Worm (Caenorhabditis elegans) whole organism, young adult: Measurements from ENCODE around the gene tceb-3.

Experiments used
- B0035.1 ChIP-seq: sonication (generic microtip); optimal IDR thresholded peaks from 2 replicates; lab custom pipeline; 2016; ENCODE audit warnings: missing genetic modification characterization, mild to moderate bottlenecking, missing compliant biosample characterization, missing genotype, missing genetic modification reagents
- F22D6.2 ChIP-seq: sonication (generic microtip); optimal IDR thresholded peaks from 2 replicates; lab custom pipeline; 2016; ENCODE audit warnings: mild to moderate bottlenecking, missing genetic modification characterization, missing compliant biosample characterization
- F37B4.10 ChIP-seq: fragments of 200-800 bp; sonication (Bioruptor generic); IDR thresholded peaks from 2 replicates; pipeline ENCODE4 v1.3.6; 2022; ENCODE audit warnings: missing genetic modification characterization, missing compliant biosample characterization
- K11D2.4 ChIP-seq: fragments of 200-800 bp; sonication (Bioruptor generic); IDR thresholded peaks from 2 replicates; pipeline ENCODE4 v1.3.6; 2022; ENCODE audit warnings: missing genetic modification reagents, missing genetic modification characterization, missing compliant biosample characterization
- akir-1 ChIP-seq: fragments of 200-800 bp; sonication (Bioruptor generic); optimal IDR thresholded peaks from 2 replicates; lab custom pipeline; 2018; ENCODE audit warnings: mild to moderate bottlenecking, missing genetic modification characterization, moderate library complexity, missing compliant biosample characterization
- attf-5 ChIP-seq: fragments of 200-800 bp; sonication (Bioruptor generic); optimal IDR thresholded peaks from 2 replicates; lab custom pipeline; 2018; ENCODE audit warnings: mild to moderate bottlenecking, missing genetic modification characterization, missing compliant biosample characterization
- attf-6 ChIP-seq: fragments of 200-800 bp; sonication (Bioruptor generic); IDR thresholded peaks from 2 replicates; pipeline ENCODE4 v1.3.6; 2022; ENCODE audit warnings: missing genetic modification reagents, missing genetic modification characterization, missing compliant biosample characterization
- cebp-2 ChIP-seq: fragments of 200-800 bp; sonication (Bioruptor generic); IDR thresholded peaks from 2 replicates; pipeline ENCODE4 v1.3.6; 2022; ENCODE audit warnings: missing genetic modification characterization, missing compliant biosample characterization
- ceh-100 ChIP-seq: fragments of 200-800 bp; sonication (Bioruptor generic); IDR thresholded peaks from 2 replicates; pipeline ENCODE4 v1.3.6; 2022; ENCODE audit warnings: missing genetic modification reagents, missing genetic modification characterization, missing compliant biosample characterization
- ceh-40 ChIP-seq: fragments of 200-800 bp; sonication (Bioruptor generic); IDR thresholded peaks from 2 replicates; pipeline ENCODE4 v1.3.6; 2022; ENCODE audit warnings: missing genetic modification characterization, missing compliant biosample characterization
- ceh-91 ChIP-seq: fragments of 200-800 bp; sonication (Bioruptor generic); IDR thresholded peaks from 2 replicates; pipeline ENCODE4 v1.3.6; 2022; ENCODE audit warnings: missing genetic modification reagents, missing genetic modification characterization, missing compliant biosample characterization
- die-1 ChIP-seq: sonication (generic microtip); optimal IDR thresholded peaks from 2 replicates; lab custom pipeline; 2016; ENCODE audit warnings: missing genotype, mild to moderate bottlenecking, missing genetic modification characterization, missing compliant biosample characterization
- dox-1 ChIP-seq: fragments of 200-800 bp; sonication (Bioruptor generic); IDR thresholded peaks from 2 replicates; pipeline ENCODE4 v1.3.6; 2022; ENCODE audit warnings: missing genetic modification reagents, missing genetic modification characterization, missing compliant biosample characterization
- efl-1 ChIP-seq: fragments of 150-350 bp; optimal IDR thresholded peaks from 2 replicates; lab custom pipeline; 2014; ENCODE audit warnings: missing biosample characterization, missing genetic modification reagents, missing genetic modification characterization
- egl-44 ChIP-seq: fragments of 200-800 bp; sonication (Bioruptor generic); IDR thresholded peaks from 2 replicates; pipeline ENCODE4 v1.3.6; 2022; ENCODE audit warnings: missing genetic modification reagents, missing genetic modification characterization, missing compliant biosample characterization
- fkh-3 ChIP-seq: sonication (generic microtip); optimal IDR thresholded peaks from 2 replicates; lab custom pipeline; 2016; ENCODE audit warnings: mild to moderate bottlenecking, missing genetic modification characterization, missing compliant biosample characterization
- hmg-1.2 ChIP-seq: fragments of 200-800 bp; sonication (Bioruptor generic); IDR thresholded peaks from 2 replicates; pipeline ENCODE4 v1.3.6; 2022; ENCODE audit warnings: missing genetic modification reagents, missing genetic modification characterization, missing compliant biosample characterization
- lin-40 ChIP-seq: sonication (generic microtip); optimal IDR thresholded peaks from 2 replicates; lab custom pipeline; 2016; ENCODE audit warnings: missing genetic modification characterization, mild to moderate bottlenecking, missing compliant biosample characterization, missing genotype, missing genetic modification reagents
- madf-3 ChIP-seq: fragments of 200-800 bp; sonication (Bioruptor generic); IDR thresholded peaks from 2 replicates; pipeline ENCODE4 v1.3.6; 2022; ENCODE audit warnings: missing genetic modification reagents, missing genetic modification characterization, missing compliant biosample characterization
- madf-6 ChIP-seq: fragments of 200-800 bp; sonication (Bioruptor generic); IDR thresholded peaks from 2 replicates; pipeline ENCODE4 v1.3.6; 2022; ENCODE audit warnings: missing genetic modification reagents, missing genetic modification characterization, missing compliant biosample characterization
- mcd-1 ChIP-seq: fragments of 200-800 bp; sonication (Bioruptor generic); IDR thresholded peaks from 2 replicates; pipeline ENCODE4 v1.3.6; 2022; ENCODE audit warnings: missing genetic modification reagents, missing genetic modification characterization, missing compliant biosample characterization
- mel-28 ChIP-seq: sonication (generic microtip); optimal IDR thresholded peaks from 2 replicates; lab custom pipeline; 2016; ENCODE audit warnings: borderline replicate concordance, mild to moderate bottlenecking, missing genetic modification characterization, missing compliant biosample characterization
- nfya-1 ChIP-seq: sonication (generic microtip); optimal IDR thresholded peaks from 2 replicates; lab custom pipeline; 2017; ENCODE audit warnings: antibody characterized with exemption, missing compliant biosample characterization, missing genetic modification characterization, borderline replicate concordance; ENCODE audit not compliant: insufficient read depth
- nfya-2 ChIP-seq: fragments of 200-800 bp; sonication (Bioruptor generic); IDR thresholded peaks from 2 replicates; pipeline ENCODE4 v1.3.6; 2022; ENCODE audit warnings: missing genetic modification reagents, missing genetic modification characterization, missing compliant biosample characterization
- nhr-179 ChIP-seq: sonication (generic microtip); optimal IDR thresholded peaks from 2 replicates; lab custom pipeline; 2016; ENCODE audit warnings: mild to moderate bottlenecking, missing genetic modification characterization, missing compliant biosample characterization
- nhr-27 ChIP-seq: fragments of 200-800 bp; sonication (Bioruptor generic); optimal IDR thresholded peaks from 2 replicates; lab custom pipeline; 2018; ENCODE audit warnings: mild to moderate bottlenecking, missing genetic modification characterization, moderate library complexity, missing compliant biosample characterization
- nhr-90 ChIP-seq: sonication (generic microtip); optimal IDR thresholded peaks from 2 replicates; lab custom pipeline; 2016; ENCODE audit warnings: missing genotype, mild to moderate bottlenecking, missing genetic modification characterization, missing compliant biosample characterization
- rpc-1 ChIP-seq, 2 experiments: fragments of 150-350 bp in 1 of 2; sonication (generic microtip) in 1 of 2; optimal IDR thresholded peaks; 2 replicates each; lab custom pipeline; 2014 to 2018; ENCODE audit warnings: missing biosample characterization in 1 of 2, missing genetic modification characterization in 1 of 2, missing genetic modification reagents in 1 of 2, missing genotype in 1 of 2
- sdz-38 ChIP-seq: sonication (generic microtip); optimal IDR thresholded peaks from 2 replicates; lab custom pipeline; 2016; ENCODE audit warnings: missing genotype, missing genetic modification characterization, missing compliant biosample characterization
- somi-1 ChIP-seq: fragments of 200-800 bp; sonication (Bioruptor generic); optimal IDR thresholded peaks from 2 replicates; lab custom pipeline; 2018; ENCODE audit warnings: mild to moderate bottlenecking, missing genetic modification characterization, missing compliant biosample characterization
- unc-130 ChIP-seq: sonication (generic microtip); optimal IDR thresholded peaks from 2 replicates; lab custom pipeline; 2016; ENCODE audit warnings: missing genetic modification reagents, missing genetic modification characterization, missing compliant biosample characterization
- ztf-22 ChIP-seq: fragments of 200-800 bp; sonication (Bioruptor generic); optimal IDR thresholded peaks from 2 replicates; lab custom pipeline; 2018; ENCODE audit warnings: mild to moderate bottlenecking, missing genetic modification characterization, moderate library complexity, missing compliant biosample characterization
- ztf-3 ChIP-seq: fragments of 200-800 bp; sonication (Bioruptor generic); optimal IDR thresholded peaks from 2 replicates; lab custom pipeline; 2018; ENCODE audit warnings: mild to moderate bottlenecking, missing genetic modification characterization, missing compliant biosample characterization

Gene tceb-3

DNA sequence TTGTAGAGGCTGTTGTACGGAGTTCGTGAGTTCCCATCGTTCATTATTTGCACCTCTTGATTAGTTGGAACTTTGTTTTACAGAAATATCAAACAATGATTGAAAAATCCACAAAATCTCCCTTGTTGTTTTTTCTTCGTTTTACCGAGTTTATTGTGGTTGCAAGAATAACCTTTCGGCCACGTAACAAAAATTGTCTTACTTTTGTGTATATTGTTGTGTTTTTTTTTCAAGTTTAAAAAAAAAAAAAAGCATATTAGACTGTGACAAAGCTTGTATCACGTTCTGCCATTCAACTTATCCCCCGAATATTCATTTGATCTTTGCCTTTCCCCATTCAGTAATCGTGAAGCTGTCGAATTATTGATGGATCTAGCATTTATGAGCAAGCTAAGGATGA is 30.0 kb downstream of the tceb-3 start, which contains the start of gene F44F4.10:
TSS of gene F44F4.10 (minus strand) at position 101 of the 400 bp plus-strand sequence.
- TF ChIP-seq ceh-91 (GFP tag; lab: Robert Waterston, UW) = no peak
- no peak for TF ChIP-seq nfya-1 (tag; lab: Kevin White, UChicago)
- TF ChIP-seq nfya-2 (GFP tag; lab: Robert Waterston, UW) = no peak

- TF ChIP-seq F37B4.10 (GFP tag; lab: Robert Waterston, UW) (no peak), rpc-1 (optimal IDR thresholded peaks at IDR 0.05; lab: Kevin White, UChicago) (no peak), rpc-1 (tag; optimal IDR thresholded peaks at IDR 0.05; lab: Kevin White, UChicago) (no peak), attf-5 (GFP tag; lab: Kevin White, UChicago) (no peak), akir-1 (GFP tag; lab: Kevin White, UChicago) (no peak), nhr-179 (tag; lab: Kevin White, UChicago) (no peak), nfya-2 (GFP tag; lab: Robert Waterston, UW) (no peak), dox-1 (GFP tag; lab: Robert Waterston, UW) (no peak), K11D2.4 (GFP tag; lab: Robert Waterston, UW) (no peak), mcd-1 (GFP tag; lab: Robert Waterston, UW) (no peak), ztf-22 (no peak)
Observed at ce11 chrII:10915732-10916131, 31.5 kb downstream of the tceb-3 start, which contains the start of gene F44F4.9. F44F4.9 (minus strand) TSS chrII:10915832.

ce11 chrII:10914366-10914765 is 32.9 kb downstream of the tceb-3 start, which contains the start of gene F44F4.15:
F44F4.15 (plus strand) TSS chrII:10914666.
- no peak for TF ChIP-seq hmg-1.2

ce11 chrII:10912995-10913394 is 34.2 kb downstream of the tceb-3 start:
- TF ChIP-seq unc-130 (GFP tag; lab: Kevin White, UChicago) (no peak), efl-1 (GFP tag; lab: Kevin White, UChicago) (no peak), nhr-27 (no peak), die-1 (tag; lab: Kevin White, UChicago) (no peak), ztf-22 (no peak), sdz-38 (no peak), F22D6.2 (tag; lab: Kevin White, UChicago) (no peak), ceh-40 (GFP tag; lab: Robert Waterston, UW) (no peak), fkh-3 (tag; lab: Kevin White, UChicago) (no peak), lin-40 (tag; lab: Kevin White, UChicago) (no peak), attf-6 (GFP tag; lab: Robert Waterston, UW) (no peak), akir-1 (GFP tag; lab: Kevin White, UChicago) (no peak), ceh-91 (GFP tag; lab: Robert Waterston, UW) (no peak), egl-44 (no peak), madf-6 (GFP tag; lab: Robert Waterston, UW) (no peak), nhr-90 (tag; lab: Kevin White, UChicago) (no peak), mel-28 (no peak), somi-1 (GFP tag; lab: Kevin White, UChicago) (no peak), F37B4.10 (GFP tag; lab: Robert Waterston, UW) (no peak), madf-3 (no peak)

DNA sequence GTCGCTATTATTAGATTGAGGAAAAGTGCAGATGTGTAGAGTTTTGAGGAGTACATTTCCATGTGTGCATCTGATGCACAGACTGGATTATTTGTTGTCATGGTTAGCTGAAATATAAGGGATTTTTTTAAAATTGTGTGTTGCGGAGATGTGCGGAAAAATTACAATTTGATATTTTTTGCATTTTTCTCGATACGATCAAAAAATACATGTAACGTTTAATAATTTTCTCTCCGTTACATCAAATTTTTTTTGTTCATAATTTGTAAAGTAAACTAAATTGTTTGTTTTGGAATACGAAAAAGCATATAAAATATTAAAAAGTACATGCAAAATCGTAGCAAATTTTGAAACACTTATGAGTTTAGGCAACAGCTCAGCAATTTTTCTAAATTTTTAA is 37.0 kb downstream of the tceb-3 start, which contains the start of gene sra-11:
TSS of gene sra-11 (minus strand) at position 101 of the 400 bp plus-strand sequence.
- TF ChIP-seq ceh-100 (GFP tag; lab: Robert Waterston, UW) (no peak), B0035.1 (no peak), somi-1 (GFP tag; lab: Kevin White, UChicago) (no peak), attf-6 (GFP tag; lab: Robert Waterston, UW) (no peak), ztf-3 (GFP tag; lab: Kevin White, UChicago) (no peak), cebp-2 (GFP tag; lab: Robert Waterston, UW) (no peak)
